Worm (Caenorhabditis elegans) whole organism, L4/young adult: ENCODE measurements around the gene nspb-7.

Source experiments
- W03F9.2 ChIP-seq: fragments of 150-350 bp; optimal IDR thresholded peaks from 2 replicates; lab custom pipeline; 2014; ENCODE audit warnings: missing biosample characterization, missing genetic modification characterization
- dao-5 ChIP-seq: sonication (generic microtip); optimal IDR thresholded peaks from 2 replicates; lab custom pipeline; 2016; ENCODE audit warnings: missing genotype, missing genetic modification characterization, moderate library complexity, missing compliant biosample characterization
- him-1 ChIP-seq: sonication (generic microtip); optimal IDR thresholded peaks from 2 replicates; lab custom pipeline; 2016; ENCODE audit warnings: missing genotype, missing genetic modification reagents, missing genetic modification characterization, missing compliant biosample characterization

DNA sequence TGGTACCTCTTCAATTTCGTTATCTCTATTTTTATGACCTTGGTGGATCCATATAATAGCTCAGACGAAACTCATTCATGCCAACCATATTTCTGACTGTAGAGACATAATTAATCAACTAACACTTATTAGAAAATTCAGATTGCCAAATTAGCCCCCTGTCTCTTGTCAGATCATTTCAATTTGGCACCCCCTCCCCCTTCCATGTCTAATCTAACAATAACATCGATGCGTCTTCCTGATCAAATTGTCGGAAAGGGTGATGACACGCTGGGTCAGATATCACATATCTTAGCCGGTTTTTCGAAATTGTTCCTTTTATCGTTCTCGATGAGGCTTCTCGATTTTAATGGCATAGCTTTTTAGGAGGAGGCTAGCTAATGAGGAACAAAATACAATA lies 33.2 kb downstream of the nspb-7 start:
- no peak for TF ChIP-seq dao-5 (tag; lab: Kevin White, UChicago)
- TF ChIP-seq him-1 = no peak
- TF ChIP-seq W03F9.2 (tag; lab: Kevin White, UChicago) = no peak
